Worm (Caenorhabditis elegans): ENCODE results near the gene fbxb-47.

ce11 chrII:1682218-1682617 is 21.0 kb downstream of the fbxb-47 start, which contains the start of gene fbxb-26:
- TF ChIP-seq nhr-77 (tag; optimal IDR thresholded peaks at IDR 0.05) (no peak), skn-1 (tag; optimal IDR thresholded peaks at IDR 0.05) (no peak), R02D3.7 (tag; optimal IDR thresholded peaks at IDR 0.05) (no peak), jun-1 (tag; optimal IDR thresholded peaks at IDR 0.05) (no peak), unc-39 (tag; optimal IDR thresholded peaks at IDR 0.05) (no peak), fkh-10 (GFP tag; optimal IDR thresholded peaks at IDR 0.05) (no peak), nfya-1 (tag; optimal IDR thresholded peaks at IDR 0.05; ENCODE audit: insufficient read depth) (no peak), nhr-23 (tag; optimal IDR thresholded peaks at IDR 0.05) (no peak), nhr-11 (tag; optimal IDR thresholded peaks at IDR 0.05) (no peak), ztf-11 (tag; optimal IDR thresholded peaks at IDR 0.05) (no peak), ceh-9 (tag; optimal IDR thresholded peaks at IDR 0.05) (no peak)

Data from whole organism, L3 larva.